Worm (Caenorhabditis elegans) whole organism, L4 larva: ENCODE results near the gene F37B12.3.

Source experiments
- lin-39 ChIP-seq: fragments of 150-350 bp; optimal IDR thresholded peaks from 2 replicates; lab custom pipeline; 2014; ENCODE audit warnings: missing biosample characterization, missing genetic modification reagents, missing genetic modification characterization
- saeg-2 ChIP-seq: fragments of 200-800 bp; sonication (Bioruptor generic); IDR thresholded peaks from 2 replicates; pipeline ENCODE4 v1.3.6; 2022; ENCODE audit warnings: missing genetic modification reagents, missing genetic modification characterization, missing compliant biosample characterization
- snpc-4 ChIP-seq: fragments of 150-350 bp; optimal IDR thresholded peaks from 2 replicates; lab custom pipeline; 2014; ENCODE audit warnings: missing biosample characterization, missing genetic modification characterization
- unc-130 ChIP-seq: sonication (generic microtip); optimal IDR thresholded peaks from 2 replicates; lab custom pipeline; 2016; ENCODE audit warnings: missing genetic modification reagents, missing genetic modification characterization, missing compliant biosample characterization
- zip-11 ChIP-seq: fragments of 200-800 bp; sonication (Bioruptor generic); IDR thresholded peaks from 2 replicates; pipeline ENCODE4 v1.3.6; 2022; ENCODE audit warnings: missing genetic modification characterization, missing compliant biosample characterization

DNA sequence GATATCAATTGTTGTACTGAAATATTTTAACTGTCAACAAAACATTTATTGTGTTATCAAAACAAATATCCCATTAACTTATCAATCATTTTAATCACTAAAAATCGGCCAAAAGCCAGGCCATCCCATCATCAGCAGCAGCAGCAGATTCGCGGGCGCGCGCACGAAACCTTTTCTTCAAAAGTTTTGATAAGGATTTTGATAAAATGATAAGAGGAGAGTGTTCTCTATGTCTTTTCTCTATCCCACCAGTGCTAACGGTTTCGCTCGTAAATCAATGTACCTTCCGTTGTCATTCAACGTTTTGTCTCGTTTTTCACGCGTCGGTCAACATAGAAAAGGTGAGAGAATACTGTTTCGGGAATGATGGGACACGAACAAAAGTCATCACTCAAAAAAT is 13.1 kb downstream of the F37B12.3 start:
- TF ChIP-seq lin-39 (tag; lab: Kevin White, UChicago) (no peak), unc-130 (GFP tag; lab: Kevin White, UChicago) (no peak), snpc-4 (tag; lab: Kevin White, UChicago) (no peak), saeg-2 (GFP tag; lab: Robert Waterston, UW) (no peak), zip-11 (no peak)
